Worm (Caenorhabditis elegans): ENCODE results near the gene phf-31.

- TF ChIP-seq lin-39 (tag; optimal IDR thresholded peaks at IDR 0.05) (no peak), unc-62 (GFP tag; optimal IDR thresholded peaks at IDR 0.05) (no peak), gmeb-1 (tag; optimal IDR thresholded peaks at IDR 0.05) (no peak), aly-2 (tag; optimal IDR thresholded peaks at IDR 0.05) (no peak), nhr-77 (tag; optimal IDR thresholded peaks at IDR 0.05) (no peak), ama-1 (optimal IDR thresholded peaks at IDR 0.05) (no peak), zag-1 (tag; optimal IDR thresholded peaks at IDR 0.05) (no peak)
These were observed 50.0 kb downstream of the phf-31 start for ce11 chrX:10731837-10732236.

Measured in whole organism, L2 larva.